Worm (Caenorhabditis elegans): Measurements from ENCODE around the gene Y48C3A.14.

Y48C3A.14 gene

ce11 chrII:13416552-13416951 is 27.0 kb downstream of the Y48C3A.14 start:
- TF ChIP-seq ztf-11 (tag; optimal IDR thresholded peaks at IDR 0.05) (no peak), ZK546.5 (tag; optimal IDR thresholded peaks at IDR 0.05) (no peak), pha-4 (tag; optimal IDR thresholded peaks at IDR 0.05) (no peak), jun-1 (tag; optimal IDR thresholded peaks at IDR 0.05) (no peak), ceh-9 (tag; optimal IDR thresholded peaks at IDR 0.05) (no peak), nhr-28 (tag; optimal IDR thresholded peaks at IDR 0.05) (no peak), nhr-67 (tag; optimal IDR thresholded peaks at IDR 0.05) (no peak), elt-3 (tag; optimal IDR thresholded peaks at IDR 0.05) (no peak), nhr-25 (tag; optimal IDR thresholded peaks at IDR 0.05) (no peak), snpc-4 (tag; optimal IDR thresholded peaks at IDR 0.05) (no peak), eor-1 (tag; optimal IDR thresholded peaks at IDR 0.05) (no peak), nfya-1 (tag; optimal IDR thresholded peaks at IDR 0.05; ENCODE audit: insufficient read depth) (no peak)

DNA sequence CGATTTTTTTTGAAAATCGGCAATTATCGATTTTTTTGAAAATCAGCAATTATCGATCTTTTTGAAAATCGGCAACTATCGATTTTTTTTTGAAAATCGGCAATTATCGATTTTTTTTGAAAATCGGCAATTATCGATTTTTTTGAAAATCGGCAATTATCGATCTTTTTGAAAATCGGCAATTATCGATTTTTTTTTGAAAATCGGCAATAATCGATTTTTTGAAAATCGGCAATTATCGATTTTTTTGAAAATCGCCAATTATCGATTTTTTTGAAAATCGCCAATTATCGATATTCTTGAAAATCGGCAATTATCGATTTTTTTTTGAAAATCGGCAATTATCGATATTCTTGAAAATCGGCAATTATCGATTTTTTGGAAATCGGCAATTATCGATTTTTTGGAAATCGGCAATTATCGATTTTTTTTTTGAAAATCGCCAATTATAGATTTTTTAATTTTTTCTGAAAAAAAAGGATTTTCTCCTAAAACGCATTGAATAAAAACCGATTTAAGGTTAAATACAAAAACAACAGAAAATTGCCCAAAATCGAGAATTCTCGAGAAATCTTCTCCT is 28.0 kb downstream of the Y48C3A.14 start:
- TF ChIP-seq nhr-237 (tag; optimal IDR thresholded peaks at IDR 0.05) (no peak), ceh-28 (tag; optimal IDR thresholded peaks at IDR 0.05) (peak; percentile 99)

ce11 chrII:13424242-13424641 is 34.7 kb downstream of the Y48C3A.14 start, which contains the start of gene Y48E1C.2:
Gene Y48E1C.2 (plus strand): TSS chrII:13424542.
- TF ChIP-seq ZK546.5 (tag; optimal IDR thresholded peaks at IDR 0.05) (no peak), fkh-2 (tag; optimal IDR thresholded peaks at IDR 0.05) (no peak), ceh-82 (tag; optimal IDR thresholded peaks at IDR 0.05) (no peak), ama-1 (optimal IDR thresholded peaks at IDR 0.05) (no peak), lin-39 (tag; optimal IDR thresholded peaks at IDR 0.05) (no peak), ceh-9 (tag; optimal IDR thresholded peaks at IDR 0.05) (no peak), eor-1 (tag; optimal IDR thresholded peaks at IDR 0.05) (no peak), fkh-10 (GFP tag; optimal IDR thresholded peaks at IDR 0.05) (no peak), nhr-43 (tag; optimal IDR thresholded peaks at IDR 0.05; ENCODE audit: poor library complexity, severe bottlenecking) (no peak), pha-4 (tag; optimal IDR thresholded peaks at IDR 0.05) (no peak), skn-1 (tag; optimal IDR thresholded peaks at IDR 0.05) (no peak), ceh-28 (tag; optimal IDR thresholded peaks at IDR 0.05) (no peak), nhr-12 (tag; optimal IDR thresholded peaks at IDR 0.05) (no peak), nfya-1 (tag; optimal IDR thresholded peaks at IDR 0.05; ENCODE audit: insufficient read depth) (no peak), tbx-2 (tag; optimal IDR thresholded peaks at IDR 0.05) (no peak), lsy-12 (tag; optimal IDR thresholded peaks at IDR 0.05) (no peak)

DNA sequence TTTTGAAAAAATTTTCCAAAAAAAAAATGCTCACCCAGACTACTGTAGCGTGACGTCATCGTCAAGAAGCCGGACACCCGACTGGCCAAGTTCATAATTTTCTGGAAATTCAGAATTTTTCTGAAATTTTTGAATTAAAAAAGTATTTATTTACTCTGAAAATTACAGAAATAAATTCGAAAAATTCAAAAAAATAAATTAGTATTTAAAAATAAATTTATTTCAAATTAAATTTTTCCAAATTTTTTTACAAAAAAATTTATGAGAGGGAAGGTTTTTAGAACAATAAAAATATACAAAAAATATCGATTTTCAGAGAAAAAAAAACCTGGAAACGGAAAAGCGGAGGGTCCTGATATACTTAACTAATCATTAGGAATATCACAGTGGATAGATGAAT is 47.2 kb downstream of the Y48C3A.14 start, which contains the start of gene Y48E1C.4:
Y48E1C.4 (minus strand) TSS at position 101 of the 400 bp plus-strand sequence.
- no peak for TF ChIP-seq unc-62 (GFP tag; optimal IDR thresholded peaks at IDR 0.05)
- TF ChIP-seq elt-3 (tag; optimal IDR thresholded peaks at IDR 0.05) = no peak
- no peak for TF ChIP-seq R02D3.7 (tag; optimal IDR thresholded peaks at IDR 0.05)
- no peak for TF ChIP-seq nfya-1 (tag; optimal IDR thresholded peaks at IDR 0.05; ENCODE audit: insufficient read depth)
- TF ChIP-seq nhr-28 (tag; optimal IDR thresholded peaks at IDR 0.05) = no peak
- no peak for TF ChIP-seq nhr-23 (tag; optimal IDR thresholded peaks at IDR 0.05)
- no peak for TF ChIP-seq egl-5 (tag; optimal IDR thresholded peaks at IDR 0.05)
- TF ChIP-seq tbx-2 (tag; optimal IDR thresholded peaks at IDR 0.05) = no peak
- no peak for TF ChIP-seq ceh-9 (tag; optimal IDR thresholded peaks at IDR 0.05)
- no peak for TF ChIP-seq zag-1 (tag; optimal IDR thresholded peaks at IDR 0.05)

DNA sequence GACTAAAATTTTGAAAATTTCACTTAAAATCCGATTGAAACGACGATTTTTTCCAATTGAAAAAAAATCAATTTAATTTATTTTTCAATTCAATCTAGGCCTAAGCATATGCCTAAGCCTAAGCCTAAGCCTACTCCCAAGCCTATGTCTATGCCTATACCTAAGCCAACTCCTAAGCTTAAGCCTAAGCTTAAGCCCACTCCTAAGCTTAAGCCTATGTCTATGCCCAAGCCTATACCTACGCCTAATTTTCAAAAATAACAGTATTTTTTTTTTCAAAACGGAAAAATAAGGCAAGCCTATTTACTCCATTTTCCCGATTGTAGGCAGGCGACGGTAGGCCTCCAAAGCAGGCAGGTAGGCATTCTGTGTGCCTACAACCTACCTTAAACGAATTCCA is 54.7 kb downstream of the Y48C3A.14 start:
- TF ChIP-seq elt-1 (tag; optimal IDR thresholded peaks at IDR 0.05) = no peak
- TF ChIP-seq sea-2 (GFP tag; optimal IDR thresholded peaks at IDR 0.05) = no peak
- no peak for TF ChIP-seq nhr-43 (tag; optimal IDR thresholded peaks at IDR 0.05; ENCODE audit: poor library complexity, severe bottlenecking)
- TF ChIP-seq egl-5 (tag; optimal IDR thresholded peaks at IDR 0.05) = no peak
- no peak for TF ChIP-seq lsy-12 (tag; optimal IDR thresholded peaks at IDR 0.05)
- no peak for TF ChIP-seq nhr-237 (tag; optimal IDR thresholded peaks at IDR 0.05)
- no peak for TF ChIP-seq lin-15B (tag; optimal IDR thresholded peaks at IDR 0.05)
- TF ChIP-seq daf-12 (tag; optimal IDR thresholded peaks at IDR 0.05) = no peak
- TF ChIP-seq egl-27 (tag; optimal IDR thresholded peaks at IDR 0.05) = no peak
- TF ChIP-seq lin-39 (tag; optimal IDR thresholded peaks at IDR 0.05) = no peak
- no peak for TF ChIP-seq mml-1 (tag; optimal IDR thresholded peaks at IDR 0.05)
- TF ChIP-seq snpc-4 (tag; optimal IDR thresholded peaks at IDR 0.05) = no peak
- TF ChIP-seq ztf-11 (tag; optimal IDR thresholded peaks at IDR 0.05) = no peak
- TF ChIP-seq ceh-16 (tag; optimal IDR thresholded peaks at IDR 0.05) = no peak
- TF ChIP-seq nhr-11 (tag; optimal IDR thresholded peaks at IDR 0.05) = no peak
- TF ChIP-seq aly-2 (tag; optimal IDR thresholded peaks at IDR 0.05) = no peak
- no peak for TF ChIP-seq skn-1 (tag; optimal IDR thresholded peaks at IDR 0.05)
- no peak for TF ChIP-seq hmg-11 (tag; optimal IDR thresholded peaks at IDR 0.05)

Data from whole organism, L3 larva.